Fruit fly (Drosophila melanogaster) whole organism: Measurements from ENCODE around the gene CG43057.

Experiments
- EcR ChIP-seq, 2 experiments: fragments of >200 bp; optimal IDR thresholded peaks; 2 replicates each; lab custom pipeline; 2017; ENCODE audit warnings: missing biosample characterization in 2 of 2, missing genetic modification characterization in 2 of 2, missing genetic modification reagents in 2 of 2
- pan ChIP-seq: fragments of >200 bp; optimal IDR thresholded peaks from 2 replicates; lab custom pipeline; 2017
- psq ChIP-seq: fragments of >200 bp; optimal IDR thresholded peaks from 2 replicates; lab custom pipeline; 2017
- usp ChIP-seq: fragments of >200 bp; optimal IDR thresholded peaks from 2 replicates; lab custom pipeline; 2017; ENCODE audit warnings: missing biosample characterization, missing genetic modification characterization, mixed read lengths

DNA sequence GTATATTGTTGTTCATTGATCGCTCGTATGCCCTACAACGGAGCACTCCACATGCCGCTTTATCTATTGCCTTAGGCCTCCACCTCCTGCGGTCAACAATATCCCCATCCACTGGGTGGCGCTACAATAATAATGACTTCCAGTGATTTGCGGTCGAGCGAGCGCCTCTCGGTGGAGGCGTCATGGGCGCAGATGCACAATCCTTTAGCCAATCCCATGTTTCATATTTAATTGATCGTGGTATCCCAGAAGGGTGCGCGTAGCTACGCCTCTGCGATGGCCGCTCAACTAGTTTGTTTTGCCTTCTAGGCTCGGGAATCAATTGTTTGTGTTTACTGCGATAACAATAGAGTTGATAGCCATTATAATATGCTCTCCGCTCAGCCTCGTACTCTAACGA is 14.7 kb downstream of the CG43057 start:
- no peak for TF ChIP-seq psq
- TF ChIP-seq pan (lab: Kevin White, UChicago), result no peak
- no peak for TF ChIP-seq usp (GFP tag; lab: Kevin White, UChicago)
- no peak for TF ChIP-seq EcR (GFP tag; optimal IDR thresholded peaks at IDR 0.05; lab: Kevin White, UChicago)
